Worm (Caenorhabditis elegans) whole organism, late embryonic: ENCODE measurements around the gene M03A1.3.

Source experiments
- K02D7.2 ChIP-seq: sonication (generic microtip); optimal IDR thresholded peaks from 2 replicates; lab custom pipeline; 2017; ENCODE audit warnings: mild to moderate bottlenecking, missing genetic modification characterization, missing compliant biosample characterization
- ama-1 ChIP-seq: fragments of 150-350 bp; optimal IDR thresholded peaks from 2 replicates; lab custom pipeline; 2014
- ceh-34 ChIP-seq: sonication (generic microtip); optimal IDR thresholded peaks from 2 replicates; lab custom pipeline; 2016; ENCODE audit warnings: mild to moderate bottlenecking, missing genetic modification characterization, missing compliant biosample characterization
- elt-2 ChIP-seq: sonication (generic microtip); optimal IDR thresholded peaks from 2 replicates; lab custom pipeline; 2016; ENCODE audit warnings: missing genetic modification reagents, missing genetic modification characterization, missing compliant biosample characterization
- ets-4 ChIP-seq: sonication (generic microtip); optimal IDR thresholded peaks from 2 replicates; lab custom pipeline; 2016; ENCODE audit warnings: missing genetic modification characterization, missing compliant biosample characterization
- hlh-6 ChIP-seq: sonication (generic microtip); optimal IDR thresholded peaks from 2 replicates; lab custom pipeline; 2016; ENCODE audit warnings: missing genotype, missing genetic modification characterization, missing compliant biosample characterization
- lin-11 ChIP-seq: fragments of 200-800 bp; sonication (Bioruptor generic); optimal IDR thresholded peaks from 2 replicates; lab custom pipeline; 2018; ENCODE audit warnings: mild to moderate bottlenecking, missing genetic modification characterization, missing compliant biosample characterization
- nhr-11 ChIP-seq: fragments of 150-350 bp; optimal IDR thresholded peaks from 2 replicates; lab custom pipeline; 2014; ENCODE audit warnings: missing biosample characterization, missing genetic modification characterization
- pax-1 ChIP-seq: fragments of 150-350 bp; optimal IDR thresholded peaks from 2 replicates; lab custom pipeline; 2014; ENCODE audit warnings: missing biosample characterization, missing genetic modification characterization
- pha-2 ChIP-seq: sonication (generic microtip); optimal IDR thresholded peaks from 2 replicates; lab custom pipeline; 2017; ENCODE audit warnings: mild to moderate bottlenecking, missing genetic modification characterization, missing compliant biosample characterization
- unc-42 ChIP-seq: sonication (generic microtip); optimal IDR thresholded peaks from 2 replicates; lab custom pipeline; 2016; ENCODE audit warnings: missing genotype, missing genetic modification characterization, missing compliant biosample characterization
- unc-86 ChIP-seq: sonication (generic microtip); optimal IDR thresholded peaks from 2 replicates; lab custom pipeline; 2016; ENCODE audit warnings: missing genetic modification characterization, missing compliant biosample characterization

DNA sequence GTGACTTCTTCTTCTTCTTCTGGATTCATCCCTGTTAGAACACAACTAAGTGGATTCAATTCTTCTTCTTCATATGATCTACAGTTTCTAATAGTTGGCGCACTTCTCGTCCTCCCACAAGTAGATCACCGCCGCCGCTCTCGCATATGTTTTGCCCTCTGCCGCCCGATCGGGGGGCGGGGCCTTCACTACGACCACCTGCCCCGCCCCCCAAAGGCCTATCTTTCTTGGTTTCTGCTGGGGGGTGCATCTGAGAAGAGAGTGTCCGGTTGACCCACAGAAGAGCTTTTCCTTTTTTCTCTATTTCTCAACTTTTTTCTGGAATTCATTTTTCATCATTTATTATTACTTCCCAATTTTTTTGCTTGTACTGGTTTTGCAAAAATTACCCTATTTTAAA, 13.5 kb downstream of the M03A1.3 start:
- TF ChIP-seq nhr-11 (tag; lab: Kevin White, UChicago) (no peak), unc-86 (tag; lab: Kevin White, UChicago) (peak; percentile 20), ceh-34 (peak; percentile 1), ets-4 (tag; lab: Kevin White, UChicago) (no peak), elt-2 (tag; lab: Kevin White, UChicago) (peak; percentile 33), hlh-6 (tag; lab: Kevin White, UChicago) (no peak), unc-42 (tag; lab: Kevin White, UChicago) (no peak), K02D7.2 (tag; lab: Kevin White, UChicago) (no peak), pax-1 (tag; lab: Kevin White, UChicago) (no peak), pha-2 (no peak), ama-1 (no peak), lin-11 (tag; lab: Kevin White, UChicago) (no peak)
